Fruit fly (Drosophila melanogaster) whole organism, embryonic: ENCODE data around the gene CG32801.
A peak's percentile ranks its signal among the peaks of the same experiment; 100 is the strongest.

Experiments used
- BEAF-32 ChIP-seq: fragments of 200-800 bp; sonication (Bioruptor generic); optimal IDR thresholded peaks from 3 replicates; lab custom pipeline; 2017; ENCODE audit warnings: missing biosample characterization, missing genetic modification characterization, mild to moderate bottlenecking, moderate library complexity, missing genetic modification reagents
- Bteb2 ChIP-seq: fragments of 200-800 bp; sonication (Bioruptor generic); optimal IDR thresholded peaks from 2 replicates; lab custom pipeline; 2016; ENCODE audit warnings: missing biosample characterization, missing genetic modification characterization
- CG13894 ChIP-seq: fragments of 200-800 bp; sonication (Bioruptor generic); optimal IDR thresholded peaks from 3 replicates; lab custom pipeline; 2018; ENCODE audit warnings: missing biosample characterization, mild to moderate bottlenecking, missing genetic modification characterization, moderate library complexity
- CG14667 ChIP-seq: fragments of 200-800 bp; sonication (Bioruptor generic); IDR thresholded peaks from 2 replicates; pipeline ENCODE4 v1.3.6; 2022; ENCODE audit warnings: missing biosample characterization, missing genetic modification characterization
- CG15601 ChIP-seq: fragments of 200-800 bp; sonication (Bioruptor generic); optimal IDR thresholded peaks from 3 replicates; lab custom pipeline; 2019; ENCODE audit warnings: missing biosample characterization, mild to moderate bottlenecking, missing genetic modification characterization, moderate library complexity
- CG17612 ChIP-seq: fragments of 200-800 bp; sonication (Bioruptor generic); IDR thresholded peaks from 2 replicates; pipeline ENCODE4 v1.3.6; 2022; ENCODE audit warnings: missing biosample characterization, missing genetic modification characterization
- CG18262 ChIP-seq: fragments of 200-800 bp; optimal IDR thresholded peaks from 3 replicates; lab custom pipeline; 2019; ENCODE audit warnings: missing biosample characterization, mild to moderate bottlenecking, missing genetic modification characterization, moderate library complexity
- CG2712 ChIP-seq: fragments of 200-800 bp; optimal IDR thresholded peaks from 3 replicates; lab custom pipeline; 2019; ENCODE audit warnings: missing biosample characterization, mild to moderate bottlenecking, missing genetic modification characterization, moderate library complexity
- CG30020 ChIP-seq: fragments of 200-800 bp; optimal IDR thresholded peaks from 2 replicates; lab custom pipeline; 2019; ENCODE audit warnings: missing biosample characterization, mild to moderate bottlenecking, missing genetic modification characterization, moderate library complexity
- CG3163 ChIP-seq: fragments of 200-800 bp; sonication (Bioruptor generic); optimal IDR thresholded peaks from 3 replicates; lab custom pipeline; 2016; ENCODE audit warnings: missing biosample characterization, missing genetic modification characterization
- CG32772 ChIP-seq: fragments of 200-800 bp; sonication (Bioruptor generic); IDR thresholded peaks from 2 replicates; pipeline ENCODE4 v1.3.6; 2022; ENCODE audit warnings: missing biosample characterization, missing genetic modification characterization
- CG33557 ChIP-seq: fragments of 200-800 bp; sonication (Bioruptor generic); optimal IDR thresholded peaks from 2 replicates; lab custom pipeline; 2019; ENCODE audit warnings: missing biosample characterization, mild to moderate bottlenecking, missing genetic modification characterization, moderate library complexity
- CG6272 ChIP-seq: fragments of 200-800 bp; sonication (Bioruptor generic); IDR thresholded peaks from 2 replicates; pipeline ENCODE4 v1.3.6; 2022; ENCODE audit warnings: missing biosample characterization, missing genetic modification characterization
- CG6765 ChIP-seq: fragments of 200-800 bp; sonication (Bioruptor generic); optimal IDR thresholded peaks from 3 replicates; lab custom pipeline; 2017; ENCODE audit warnings: missing biosample characterization, mild to moderate bottlenecking, missing genetic modification characterization
- CG7372 ChIP-seq: fragments of 200-800 bp; sonication (Bioruptor generic); IDR thresholded peaks from 2 replicates; pipeline ENCODE4 v1.3.6; 2022; ENCODE audit warnings: missing biosample characterization, missing genetic modification characterization
- CG7786 ChIP-seq: fragments of 200-800 bp; sonication (Bioruptor generic); optimal IDR thresholded peaks from 2 replicates; lab custom pipeline; 2016; ENCODE audit warnings: missing biosample characterization, missing genetic modification characterization
- CG9215 ChIP-seq: fragments of 200-800 bp; sonication (Bioruptor generic); IDR thresholded peaks from 2 replicates; pipeline ENCODE4 v1.3.6; 2022; ENCODE audit warnings: missing biosample characterization, missing genetic modification characterization
- CkIIα-i1 ChIP-seq: fragments of 200-800 bp; sonication (Bioruptor generic); IDR thresholded peaks from 2 replicates; pipeline ENCODE4 v1.3.6; 2022; ENCODE audit warnings: missing biosample characterization, missing genetic modification characterization
- Doc2 ChIP-seq: fragments of 200-800 bp; sonication (Bioruptor generic); IDR thresholded peaks from 2 replicates; pipeline ENCODE4 v1.3.6; 2022; ENCODE audit warnings: missing biosample characterization, missing genetic modification characterization
- Fer2 ChIP-seq: fragments of 200-800 bp; sonication (Bioruptor generic); optimal IDR thresholded peaks from 2 replicates; lab custom pipeline; 2018; ENCODE audit warnings: missing biosample characterization, mild to moderate bottlenecking, missing genetic modification characterization, moderate library complexity
- HmgD ChIP-seq: fragments of 200-800 bp; sonication (Bioruptor generic); optimal IDR thresholded peaks from 3 replicates; lab custom pipeline; 2016; ENCODE audit warnings: missing biosample characterization, missing genetic modification characterization
- Jarid2 ChIP-seq: fragments of 200-800 bp; sonication (Bioruptor generic); optimal IDR thresholded peaks from 3 replicates; lab custom pipeline; 2017; ENCODE audit warnings: mild to moderate bottlenecking, missing biosample characterization, missing genetic modification reagents, missing genetic modification characterization
- Lhr ChIP-seq: fragments of 200-800 bp; sonication (Bioruptor generic); optimal IDR thresholded peaks from 3 replicates; lab custom pipeline; 2017; ENCODE audit warnings: mild to moderate bottlenecking, missing biosample characterization, missing genetic modification reagents, missing genetic modification characterization
- Ptx1 ChIP-seq: fragments of 200-800 bp; sonication (Bioruptor generic); IDR thresholded peaks from 2 replicates; pipeline ENCODE4 v1.3.6; 2022; ENCODE audit warnings: missing biosample characterization, missing genetic modification characterization
- Scr ChIP-seq: fragments of 200-800 bp; sonication (Bioruptor generic); IDR thresholded peaks from 2 replicates; pipeline ENCODE4 v1.3.6; 2022; ENCODE audit warnings: missing biosample characterization, missing genetic modification characterization; ENCODE audit not compliant: partially characterized antibody
- Tbp ChIP-seq: fragments of >200 bp; optimal IDR thresholded peaks from 2 replicates; lab custom pipeline; 2018; ENCODE audit warnings: missing biosample characterization, missing genetic modification characterization
- Xbp1 ChIP-seq: fragments of 200-800 bp; sonication (Bioruptor generic); optimal IDR thresholded peaks from 3 replicates; lab custom pipeline; 2016; ENCODE audit warnings: missing biosample characterization, mild to moderate bottlenecking, missing genetic modification characterization
- ab ChIP-seq: fragments of 200-800 bp; sonication (Bioruptor generic); optimal IDR thresholded peaks from 2 replicates; lab custom pipeline; 2016; ENCODE audit warnings: missing biosample characterization, missing genetic modification characterization
- ap ChIP-seq: fragments of 200-800 bp; sonication (Bioruptor generic); IDR thresholded peaks from 2 replicates; pipeline ENCODE4 v1.3.6; 2022; ENCODE audit warnings: missing biosample characterization, missing genetic modification characterization
- ase ChIP-seq: fragments of 200-800 bp; sonication (Bioruptor generic); IDR thresholded peaks from 3 replicates; pipeline ENCODE4 v1.3.6; 2022; ENCODE audit warnings: missing biosample characterization, missing genetic modification characterization
- bbx ChIP-seq: fragments of 200-800 bp; sonication (Bioruptor generic); IDR thresholded peaks from 2 replicates; pipeline ENCODE4 v1.3.6; 2022; ENCODE audit warnings: missing biosample characterization, missing genetic modification characterization; ENCODE audit not compliant: partially characterized antibody
- chinmo ChIP-seq: fragments of 200-800 bp; sonication (Bioruptor generic); IDR thresholded peaks from 4 replicates; pipeline ENCODE4 v1.3.6; 2022; ENCODE audit warnings: missing biosample characterization, missing genetic modification characterization; ENCODE audit not compliant: partially characterized antibody
- disco-r ChIP-seq: fragments of 200-800 bp; sonication (Bioruptor generic); optimal IDR thresholded peaks from 2 replicates; lab custom pipeline; 2016; ENCODE audit warnings: missing biosample characterization, missing genetic modification characterization
- exex ChIP-seq: fragments of 200-800 bp; sonication (Bioruptor generic); optimal IDR thresholded peaks from 4 replicates; lab custom pipeline; 2018; ENCODE audit warnings: missing biosample characterization, mild to moderate bottlenecking, missing genetic modification characterization, moderate library complexity
- fd96Cb ChIP-seq: fragments of 200-800 bp; sonication (Bioruptor generic); optimal IDR thresholded peaks from 2 replicates; lab custom pipeline; 2018; ENCODE audit warnings: missing biosample characterization, mild to moderate bottlenecking, missing genetic modification characterization, moderate library complexity
- gfzf ChIP-seq: fragments of 200-800 bp; sonication (Bioruptor generic); optimal IDR thresholded peaks from 2 replicates; lab custom pipeline; 2016; ENCODE audit warnings: missing biosample characterization, mild to moderate bottlenecking, missing genetic modification characterization, moderate library complexity
- inv ChIP-seq: fragments of 200-800 bp; sonication (Bioruptor generic); IDR thresholded peaks from 2 replicates; pipeline ENCODE4 v1.3.6; 2022; ENCODE audit warnings: missing biosample characterization, missing genetic modification characterization; ENCODE audit not compliant: partially characterized antibody
- p53 ChIP-seq: fragments of 200-800 bp; sonication (Bioruptor generic); optimal IDR thresholded peaks from 2 replicates; lab custom pipeline; 2016; ENCODE audit warnings: missing biosample characterization, missing genetic modification characterization
- pan ChIP-seq, 4 experiments: fragments of >200 bp in 3 of 4; fragments of 200-800 bp in 1 of 4; sonication (Bioruptor generic) in 1 of 4; optimal IDR thresholded peaks in 3 of 4; IDR thresholded peaks in 1 of 4; 2 replicates each; pipeline versions ENCODE4 v1.3.6 to Lab custom; 2017 to 2022; ENCODE audit warnings: missing biosample characterization in 2 of 4, missing genetic modification characterization in 2 of 4, mixed read lengths in 1 of 4
- pros ChIP-seq: fragments of 200-800 bp; sonication (Bioruptor generic); optimal IDR thresholded peaks from 3 replicates; lab custom pipeline; 2019; ENCODE audit warnings: missing biosample characterization, mild to moderate bottlenecking, missing genetic modification characterization, moderate library complexity
- pzg ChIP-seq: fragments of 200-800 bp; sonication (Bioruptor generic); optimal IDR thresholded peaks from 3 replicates; lab custom pipeline; 2018; ENCODE audit warnings: missing biosample characterization, mild to moderate bottlenecking, missing genetic modification characterization, moderate library complexity
- sens ChIP-seq: fragments of 200-800 bp; sonication (Bioruptor generic); peaks from one replicate; lab custom pipeline; 2016; ENCODE audit warnings: missing biosample characterization, missing genetic modification characterization
- seq ChIP-seq: fragments of 200-800 bp; sonication (Bioruptor generic); IDR thresholded peaks from 2 replicates; pipeline ENCODE4 v1.3.6; 2022; ENCODE audit warnings: missing biosample characterization, missing genetic modification characterization
- sima ChIP-seq: fragments of 200-800 bp; sonication (Bioruptor generic); optimal IDR thresholded peaks from 2 replicates; lab custom pipeline; 2016; ENCODE audit warnings: missing biosample characterization, missing genetic modification characterization
- slou ChIP-seq: fragments of 200-800 bp; sonication (Bioruptor generic); optimal IDR thresholded peaks from 3 replicates; lab custom pipeline; 2016; ENCODE audit warnings: missing biosample characterization, missing genetic modification characterization
- sug ChIP-seq: fragments of 200-800 bp; optimal IDR thresholded peaks from 2 replicates; lab custom pipeline; 2019; ENCODE audit warnings: missing biosample characterization, mild to moderate bottlenecking, missing genetic modification characterization, moderate library complexity
- trh ChIP-seq: fragments of 200-800 bp; sonication (Bioruptor generic); optimal IDR thresholded peaks from 2 replicates; lab custom pipeline; 2016; ENCODE audit warnings: missing biosample characterization, missing genetic modification characterization
- ttk ChIP-seq: fragments of 200-800 bp; sonication (Bioruptor generic); IDR thresholded peaks from 2 replicates; pipeline ENCODE4 v2.1.2; 2022; ENCODE audit warnings: missing biosample characterization, missing genetic modification characterization
- zfh1 ChIP-seq: fragments of 200-800 bp; sonication (Bioruptor generic); IDR thresholded peaks from 3 replicates; pipeline ENCODE4 v1.3.6; 2022; ENCODE audit warnings: missing biosample characterization, missing genetic modification characterization

CG32801 gene

DNA sequence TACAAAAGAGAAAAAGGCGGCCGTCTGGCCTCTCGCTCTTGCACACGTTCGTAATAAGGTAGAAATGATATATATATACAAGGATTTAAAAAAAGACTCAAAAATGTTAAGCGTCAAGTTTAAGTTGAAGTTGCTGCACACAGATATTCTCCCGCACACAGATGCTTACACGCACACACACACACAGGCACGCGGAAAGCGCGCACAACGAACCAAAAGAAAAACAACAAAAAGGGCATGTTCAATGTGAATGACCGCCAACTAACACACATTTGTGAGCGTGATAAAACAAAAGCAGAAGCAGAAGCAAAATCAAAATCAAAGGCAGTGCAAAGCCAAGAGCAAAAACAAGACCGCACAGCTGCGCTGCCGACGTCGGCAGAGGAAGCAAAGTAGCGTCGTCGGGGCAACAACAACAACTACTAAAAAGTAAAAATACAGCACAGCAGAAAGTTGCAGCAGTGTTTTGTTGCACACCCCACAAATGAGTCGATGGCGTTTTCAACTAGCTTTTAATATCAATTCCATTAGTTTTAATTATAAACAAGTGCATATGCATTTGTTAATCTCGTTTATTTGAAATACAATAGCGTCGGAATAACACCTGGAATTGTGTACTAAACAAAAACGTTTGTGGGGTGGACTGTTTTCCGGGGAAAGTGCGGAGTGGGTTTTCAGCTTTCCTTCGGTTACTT is 44.3 kb upstream of the CG32801 start (continued):
- TF ChIP-seq ttk = peak; percentile 97
- peak; percentile 92 for TF ChIP-seq CG7786 (GFP tag; lab: Kevin White, UChicago)
- TF ChIP-seq disco-r (GFP tag; lab: Kevin White, UChicago) = peak; percentile 88
- TF ChIP-seq CG2712 (tag; lab: Kevin White, UChicago) = peak; percentile 99
- peak; percentile 99 for TF ChIP-seq CG18262
- peak; percentile 64 for TF ChIP-seq CG6765
- TF ChIP-seq inv = no peak
- TF ChIP-seq CG9215 (GFP tag; lab: Robert Waterston, UW) = peak; percentile 77
- TF ChIP-seq sug (tag; lab: Kevin White, UChicago) = peak; percentile 73
- peak; percentile 82 for TF ChIP-seq CG30020 (tag; lab: Kevin White, UChicago)
- peak; percentile 72 for TF ChIP-seq HmgD (GFP tag; lab: Kevin White, UChicago)
- TF ChIP-seq trh (GFP tag; lab: Kevin White, UChicago) = peak; percentile 90
- peak; percentile 7 for TF ChIP-seq BEAF-32 (GFP tag; lab: Kevin White, UChicago)
- TF ChIP-seq sima (GFP tag; lab: Kevin White, UChicago) = peak; percentile 50
- TF ChIP-seq CG3163 (GFP tag; lab: Kevin White, UChicago) = no peak
- TF ChIP-seq ab = peak; percentile 91
- TF ChIP-seq CG33557 (GFP tag; lab: Kevin White, UChicago) = peak; percentile 98
- peak; percentile 12 for TF ChIP-seq gfzf (GFP tag; lab: Kevin White, UChicago)
- peak; percentile 95 for TF ChIP-seq CG32772 (GFP tag; lab: Robert Waterston, UW)
- TF ChIP-seq Scr (GFP tag; lab: Robert Waterston, UW) = no peak
- peak; percentile 95 for TF ChIP-seq ase
- TF ChIP-seq fd96Cb (tag; lab: Kevin White, UChicago) = peak; percentile 98
- peak; percentile 88 for TF ChIP-seq CG7372 (GFP tag; lab: Robert Waterston, UW)
- peak; percentile 62 for TF ChIP-seq Jarid2 (GFP tag; lab: Kevin White, UChicago)
- TF ChIP-seq slou = peak; percentile 75
- peak; percentile 84 for TF ChIP-seq Fer2 (tag; lab: Kevin White, UChicago)
- no peak for TF ChIP-seq bbx
- TF ChIP-seq CkIIα-i1 (GFP tag; lab: Robert Waterston, UW) = 0 out of 2 replicates have a peak, but pooled peaks have one; percentile 35
- no peak for TF ChIP-seq Tbp (GFP tag; lab: Kevin White, UChicago)
- peak; percentile 87 for TF ChIP-seq pros (GFP tag; lab: Kevin White, UChicago)
- peak; percentile 79 for TF ChIP-seq p53 (GFP tag; lab: Kevin White, UChicago)
- TF ChIP-seq pzg (GFP tag; lab: Kevin White, UChicago) = no peak
- TF ChIP-seq Ptx1 (GFP tag; lab: Robert Waterston, UW) = peak; percentile 93
- no peak for TF ChIP-seq Doc2 (GFP tag; lab: Robert Waterston, UW)
- peak; percentile 79; the same call in 2 of the 4 replicates for TF ChIP-seq chinmo (GFP tag; lab: Robert Waterston, UW)
- peak; percentile 87 for TF ChIP-seq Bteb2
- TF ChIP-seq exex (tag; lab: Kevin White, UChicago) = peak; percentile 54
- TF ChIP-seq CG15601 = peak; percentile 98
- TF ChIP-seq CG6272 (GFP tag; lab: Robert Waterston, UW) = peak; percentile 90
- TF ChIP-seq CG17612 = peak; percentile 68; the same call in 1 of the 2 replicates
- peak; percentile 100 for TF ChIP-seq sens (GFP tag; lab: Kevin White, UChicago)
- TF ChIP-seq zfh1 (GFP tag; lab: Robert Waterston, UW) = peak; percentile 99
- TF ChIP-seq Lhr = peak; percentile 96
- peak; percentile 92 for TF ChIP-seq ap (GFP tag; lab: Robert Waterston, UW)
- TF ChIP-seq Xbp1 (GFP tag; lab: Kevin White, UChicago) = peak; percentile 96
- TF ChIP-seq CG14667 (GFP tag; lab: Robert Waterston, UW) = peak; percentile 94
- no peak for TF ChIP-seq pan (optimal IDR thresholded peaks at IDR 0.05; lab: Kevin White, UChicago)
- TF ChIP-seq pan (GFP tag; optimal IDR thresholded peaks at IDR 0.05 in 1 of 2, IDR thresholded peaks at IDR 0.05 in 1 of 2) = peak in 1 of 2 experiments; percentile 97
- peak; percentile 71 for TF ChIP-seq CG13894
- TF ChIP-seq seq (GFP tag; lab: Robert Waterston, UW) = peak; percentile 93
